Worm (Caenorhabditis elegans) whole organism, early embryonic: ENCODE data around the gene trm-1.

Experiments used
- aly-1 ChIP-seq: sonication (generic microtip); optimal IDR thresholded peaks from 2 replicates; lab custom pipeline; 2016; ENCODE audit warnings: missing genetic modification characterization, missing compliant biosample characterization
- ama-1 ChIP-seq: fragments of 150-350 bp; optimal IDR thresholded peaks from 2 replicates; lab custom pipeline; 2014
- ceh-36 ChIP-seq: sonication (generic microtip); optimal IDR thresholded peaks from 2 replicates; lab custom pipeline; 2016; ENCODE audit warnings: missing genetic modification characterization, inconsistent platforms, missing compliant biosample characterization
- flt-1 ChIP-seq: fragments of 200-800 bp; sonication (Bioruptor generic); IDR thresholded peaks from 2 replicates; pipeline ENCODE4 v1.3.6; 2022; ENCODE audit warnings: missing genetic modification characterization, missing compliant biosample characterization
- hmg-4 ChIP-seq: fragments of 200-800 bp; sonication (Bioruptor generic); optimal IDR thresholded peaks from 2 replicates; lab custom pipeline; 2018; ENCODE audit warnings: mild to moderate bottlenecking, missing genetic modification characterization, missing compliant biosample characterization
- tbx-37 ChIP-seq: fragments of 200-800 bp; sonication (Bioruptor generic); conservative IDR thresholded peaks from 2 replicates; pipeline ENCODE4 v1.3.6; 2022; ENCODE audit warnings: missing genetic modification reagents, missing genetic modification characterization, missing compliant biosample characterization
- tra-4 ChIP-seq: sonication (generic microtip); optimal IDR thresholded peaks from 2 replicates; lab custom pipeline; 2017; ENCODE audit warnings: missing genetic modification characterization, missing compliant biosample characterization

- TF ChIP-seq aly-1 (tag; lab: Kevin White, UChicago): no peak
- TF ChIP-seq ama-1: no peak
- no peak for TF ChIP-seq tra-4 (tag; lab: Kevin White, UChicago)
- no peak for TF ChIP-seq hmg-4 (GFP tag; lab: Kevin White, UChicago)
- TF ChIP-seq tbx-37 (GFP tag; lab: Robert Waterston, UW): no peak
- no peak for TF ChIP-seq ceh-36 (tag; lab: Kevin White, UChicago)
- TF ChIP-seq flt-1 (GFP tag; lab: Robert Waterston, UW): no peak
Measured at ce11 chrV:14210743-14211142, 25.3 kb upstream of the trm-1 start, which contains the start of gene str-230.
